Fruit fly (Drosophila melanogaster): ENCODE measurements around the gene Tsp66E.

DNA sequence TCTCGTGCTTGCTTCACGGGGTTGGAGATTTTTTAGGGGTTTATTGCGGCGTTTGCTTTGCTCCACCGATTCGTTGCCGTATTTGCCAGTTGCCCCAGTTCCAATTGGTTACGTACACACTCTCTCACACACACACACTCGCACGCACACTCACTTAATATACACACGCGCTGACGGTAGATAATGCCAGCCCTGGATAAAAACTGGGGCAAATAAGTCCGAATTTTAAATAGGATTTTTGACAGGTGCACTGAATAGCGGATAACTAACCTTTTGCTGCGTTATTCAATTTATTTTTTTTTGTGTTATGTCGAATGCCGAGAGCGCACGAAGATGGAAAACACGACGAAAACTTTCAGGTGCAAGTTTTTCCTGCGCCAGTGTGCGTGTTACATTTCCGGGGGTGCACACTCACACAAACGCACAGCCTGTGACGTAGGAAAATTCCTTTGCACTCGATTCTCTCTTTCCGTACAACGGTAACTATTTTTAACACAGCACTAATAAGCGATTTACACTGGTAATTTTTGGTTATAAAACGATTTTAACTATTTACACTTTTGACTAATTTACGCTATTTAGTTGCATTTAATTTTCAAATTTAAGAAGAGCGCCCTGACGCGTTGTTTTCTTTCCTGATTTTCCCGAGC lies 40.4 kb downstream of the Tsp66E start:
- TF ChIP-seq EcR (GFP tag; optimal IDR thresholded peaks at IDR 0.05) (no peak), Pif1A (GFP tag; optimal IDR thresholded peaks at IDR 0.05) (no peak), CG17806 (tag; optimal IDR thresholded peaks at IDR 0.05) (no peak), Ets98B (GFP tag; IDR thresholded peaks at IDR 0.05) (no peak), gl (tag; optimal IDR thresholded peaks at IDR 0.05) (no peak), CG14655 (GFP tag; optimal IDR thresholded peaks at IDR 0.05) (no peak), D1 (tag; optimal IDR thresholded peaks at IDR 0.05) (no peak), Pif1B (GFP tag; optimal IDR thresholded peaks at IDR 0.05) (no peak), rn (GFP tag; IDR thresholded peaks at IDR 0.05) (no peak), CG8159 (tag; optimal IDR thresholded peaks at IDR 0.05) (no peak), CG13204 (GFP tag; optimal IDR thresholded peaks at IDR 0.05) (no peak), CG10348 (GFP tag; IDR thresholded peaks at IDR 0.05) (no peak), CG12605 (GFP tag; IDR thresholded peaks at IDR 0.05) (no peak)

Measured in whole organism, pupa.